Worm (Caenorhabditis elegans): Measurements from ENCODE around the gene T07A5.7.

The T07A5.7 gene

ce11 chrIII:10311016-10311415 lies at the start of gene T07A5.7:
T07A5.7 (minus strand) TSS chrIII:10311116.
- no peak for TF ChIP-seq mec-3 (tag; optimal IDR thresholded peaks at IDR 0.05; ENCODE audit: borderline replicate concordance)
- no peak for TF ChIP-seq hlh-30 (tag; optimal IDR thresholded peaks at IDR 0.05; ENCODE audit: insufficient read depth)
- TF ChIP-seq fkh-10 (GFP tag; optimal IDR thresholded peaks at IDR 0.05): no peak
- no peak for TF ChIP-seq T23F11.4 (GFP tag; optimal IDR thresholded peaks at IDR 0.05)
- TF ChIP-seq fax-1 (tag; optimal IDR thresholded peaks at IDR 0.05): no peak
- TF ChIP-seq ceh-48 (tag; optimal IDR thresholded peaks at IDR 0.05): no peak
- no peak for TF ChIP-seq ceh-24 (tag; optimal IDR thresholded peaks at IDR 0.05)
- TF ChIP-seq ceh-30 (tag; optimal IDR thresholded peaks at IDR 0.05): no peak
- no peak for TF ChIP-seq ztf-16 (tag; optimal IDR thresholded peaks at IDR 0.05)
- TF ChIP-seq gmeb-2 (tag; optimal IDR thresholded peaks at IDR 0.05): no peak
- TF ChIP-seq lim-6 (tag; optimal IDR thresholded peaks at IDR 0.05): no peak
- TF ChIP-seq unc-55 (GFP tag; optimal IDR thresholded peaks at IDR 0.05): no peak
- TF ChIP-seq hlh-13 (GFP tag; optimal IDR thresholded peaks at IDR 0.05): no peak
- no peak for TF ChIP-seq ama-1 (optimal IDR thresholded peaks at IDR 0.05)
- TF ChIP-seq nfya-1 (tag; optimal IDR thresholded peaks at IDR 0.05): no peak
- TF ChIP-seq unc-42 (tag; optimal IDR thresholded peaks at IDR 0.05): no peak
- TF ChIP-seq che-1 (tag; optimal IDR thresholded peaks at IDR 0.05): no peak
- TF ChIP-seq ceh-19 (GFP tag; optimal IDR thresholded peaks at IDR 0.05): no peak

ce11 chrIII:10359916-10360315 lies 49.0 kb upstream of the T07A5.7 start:
- no peak for TF ChIP-seq ceh-48 (tag; optimal IDR thresholded peaks at IDR 0.05)
- TF ChIP-seq fax-1 (tag; optimal IDR thresholded peaks at IDR 0.05): no peak
- TF ChIP-seq sox-2 (GFP tag; IDR thresholded peaks at IDR 0.05): no peak
- no peak for TF ChIP-seq elt-2 (tag; optimal IDR thresholded peaks at IDR 0.05)
- no peak for TF ChIP-seq ceh-14 (tag; optimal IDR thresholded peaks at IDR 0.05)
- no peak for TF ChIP-seq ceh-34 (tag; optimal IDR thresholded peaks at IDR 0.05)
- TF ChIP-seq fkh-6 (tag; optimal IDR thresholded peaks at IDR 0.05): no peak
- no peak for TF ChIP-seq unc-42 (tag; optimal IDR thresholded peaks at IDR 0.05)
- TF ChIP-seq ttx-3 (tag; optimal IDR thresholded peaks at IDR 0.05): no peak
- no peak for TF ChIP-seq ama-1 (optimal IDR thresholded peaks at IDR 0.05)
- no peak for TF ChIP-seq pax-1 (tag; optimal IDR thresholded peaks at IDR 0.05)
- no peak for TF ChIP-seq hlh-8 (tag; optimal IDR thresholded peaks at IDR 0.05)
- TF ChIP-seq unc-55 (GFP tag; optimal IDR thresholded peaks at IDR 0.05): no peak
- no peak for TF ChIP-seq hlh-15 (tag; optimal IDR thresholded peaks at IDR 0.05)
- TF ChIP-seq mec-3 (tag; optimal IDR thresholded peaks at IDR 0.05; ENCODE audit: borderline replicate concordance): no peak
- TF ChIP-seq tbx-2 (tag; optimal IDR thresholded peaks at IDR 0.05): no peak
- TF ChIP-seq sox-4 (tag; optimal IDR thresholded peaks at IDR 0.05): no peak
- no peak for TF ChIP-seq C38D4.7 (GFP tag; optimal IDR thresholded peaks at IDR 0.05)
- TF ChIP-seq K09A11.1 (tag; optimal IDR thresholded peaks at IDR 0.05; ENCODE audit: insufficient read depth): no peak

DNA sequence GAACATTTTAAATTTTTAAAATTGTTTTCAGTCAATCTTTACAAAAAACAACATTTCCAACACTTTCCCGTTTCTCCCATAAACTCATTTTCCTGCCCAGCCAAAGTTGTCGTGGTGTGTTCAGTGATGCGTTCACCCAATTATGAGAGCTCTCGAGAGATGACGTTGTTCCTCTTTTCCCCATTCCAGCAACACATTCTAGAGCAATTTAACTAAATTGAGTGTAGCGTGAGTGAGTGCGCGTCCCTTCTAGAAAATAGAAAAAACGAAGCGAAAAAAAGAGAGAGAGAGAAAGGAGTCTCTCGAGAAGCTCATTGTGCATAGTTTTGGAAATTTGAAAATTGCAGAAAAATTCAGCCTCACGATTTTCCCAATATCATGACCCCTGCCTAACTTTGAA lies 47.8 kb upstream of the T07A5.7 start:
- peak; percentile 21 for TF ChIP-seq unc-42 (tag; optimal IDR thresholded peaks at IDR 0.05)
- TF ChIP-seq ttx-3 (tag; optimal IDR thresholded peaks at IDR 0.05): no peak

DNA sequence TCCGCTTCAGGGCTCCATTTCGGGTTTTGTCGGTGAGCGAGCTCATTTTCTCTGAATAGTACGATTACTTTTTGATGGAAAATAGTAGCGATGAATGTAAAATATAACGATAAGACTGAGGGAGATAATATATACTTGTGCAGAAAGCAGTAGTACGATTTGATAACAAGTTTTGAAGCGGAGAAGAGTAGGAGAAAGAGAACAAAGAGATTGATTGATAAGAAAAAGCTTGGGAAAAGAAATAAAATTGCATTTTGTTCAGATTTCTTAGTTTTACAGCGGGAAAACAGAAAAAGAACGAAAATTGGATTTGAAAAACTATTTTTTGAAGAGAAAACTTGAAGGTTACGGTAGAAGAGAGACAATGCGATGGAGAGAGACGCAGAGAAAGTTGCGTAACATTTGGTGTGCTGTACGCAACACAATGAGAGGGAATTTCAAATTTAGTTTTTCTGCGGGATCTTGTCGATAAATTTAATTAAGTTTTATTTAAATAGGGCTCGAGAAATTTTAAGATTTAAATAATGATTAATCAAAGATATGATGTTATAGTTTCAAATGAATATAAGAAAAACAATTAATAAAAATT lies 46.8 kb upstream of the T07A5.7 start, which contains the start of gene umps-1:
Gene umps-1, minus strand, starts transcription at position 51 of the 589 bp plus-strand sequence.
- no peak for TF ChIP-seq F13H6.1 (tag; optimal IDR thresholded peaks at IDR 0.05)
- peak; percentile 5 for TF ChIP-seq elt-2 (tag; optimal IDR thresholded peaks at IDR 0.05)

DNA sequence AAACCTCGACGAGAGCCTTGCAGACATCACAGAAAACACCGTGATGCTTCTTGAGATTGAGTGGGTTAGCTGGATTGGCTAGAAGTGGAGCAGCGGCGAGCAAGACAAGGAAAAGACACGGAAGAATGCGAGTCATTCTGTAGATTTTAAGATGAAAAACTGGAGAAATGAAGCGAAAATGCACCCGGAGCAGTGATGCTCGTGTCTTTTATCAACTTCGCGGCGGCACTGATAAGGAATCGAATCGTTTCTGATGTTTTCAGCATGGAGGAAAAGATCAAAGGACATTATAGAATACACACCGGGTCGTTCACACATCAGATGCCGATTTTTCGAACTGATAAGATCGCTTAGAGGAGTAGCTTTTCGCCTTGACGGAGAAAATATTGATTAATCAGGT lies 44.5 kb upstream of the T07A5.7 start, which contains the start of gene spp-1:
Gene spp-1, minus strand, starts transcription at position 287 of the 400 bp plus-strand sequence.
- no peak for TF ChIP-seq pat-9 (tag; optimal IDR thresholded peaks at IDR 0.05)
- no peak for TF ChIP-seq odd-2 (tag; optimal IDR thresholded peaks at IDR 0.05)
- no peak for TF ChIP-seq ceh-48 (tag; optimal IDR thresholded peaks at IDR 0.05)
- TF ChIP-seq ceh-45 (GFP tag; IDR thresholded peaks at IDR 0.05): no peak
- TF ChIP-seq sox-4 (tag; optimal IDR thresholded peaks at IDR 0.05): no peak
- TF ChIP-seq C38D4.7 (GFP tag; optimal IDR thresholded peaks at IDR 0.05): no peak
- TF ChIP-seq dve-1 (tag; optimal IDR thresholded peaks at IDR 0.05): no peak
- no peak for TF ChIP-seq hlh-6 (tag; optimal IDR thresholded peaks at IDR 0.05)
- TF ChIP-seq ceh-30 (tag; optimal IDR thresholded peaks at IDR 0.05): no peak
- TF ChIP-seq ceh-2 (tag; optimal IDR thresholded peaks at IDR 0.05): no peak
- TF ChIP-seq ceh-14 (tag; optimal IDR thresholded peaks at IDR 0.05): no peak
- no peak for TF ChIP-seq pax-1 (tag; optimal IDR thresholded peaks at IDR 0.05)
- no peak for TF ChIP-seq unc-86 (tag; optimal IDR thresholded peaks at IDR 0.05)
- TF ChIP-seq pag-3 (tag; optimal IDR thresholded peaks at IDR 0.05; ENCODE audit: borderline replicate concordance): no peak
- TF ChIP-seq mec-3 (tag; optimal IDR thresholded peaks at IDR 0.05; ENCODE audit: borderline replicate concordance): no peak
- no peak for TF ChIP-seq dmd-4 (tag; optimal IDR thresholded peaks at IDR 0.05; ENCODE audit: borderline replicate concordance)
- TF ChIP-seq Y22D7AL.16 (tag; optimal IDR thresholded peaks at IDR 0.05): no peak
- no peak for TF ChIP-seq tbx-2 (tag; optimal IDR thresholded peaks at IDR 0.05)
